Worm (Caenorhabditis elegans) whole organism, L3 larva: Measurements from ENCODE around the gene C14A6.8.

Source experiments
- ZK546.5 ChIP-seq: sonication (generic microtip); optimal IDR thresholded peaks from 2 replicates; lab custom pipeline; 2017; ENCODE audit warnings: missing biosample characterization, missing genetic modification characterization
- aly-2 ChIP-seq: fragments of 150-350 bp; optimal IDR thresholded peaks from 2 replicates; lab custom pipeline; 2014; ENCODE audit warnings: missing biosample characterization, missing genetic modification characterization
- ceh-82 ChIP-seq: fragments of 150-350 bp; optimal IDR thresholded peaks from 2 replicates; lab custom pipeline; 2014; ENCODE audit warnings: missing biosample characterization, missing genetic modification characterization
- elt-3 ChIP-seq, 3 experiments: fragments of 150-350 bp in 1 of 3; sonication (generic microtip) in 2 of 3; optimal IDR thresholded peaks; 2 replicates in 2 of 3; 4 replicates in 1 of 3; lab custom pipeline; 2014 to 2017; ENCODE audit warnings: missing biosample characterization in 3 of 3, missing genetic modification characterization in 3 of 3
- fos-1 ChIP-seq: fragments of 150-350 bp; optimal IDR thresholded peaks from 2 replicates; lab custom pipeline; 2014; ENCODE audit warnings: missing biosample characterization, missing genetic modification characterization
- nhr-25 ChIP-seq: sonication (generic microtip); optimal IDR thresholded peaks from 2 replicates; lab custom pipeline; 2017; ENCODE audit warnings: missing biosample characterization, missing genetic modification characterization

- TF ChIP-seq nhr-25 (no peak), elt-3 (tag; optimal IDR thresholded peaks at IDR 0.05; lab: Kevin White, UChicago) (no peak), fos-1 (tag; lab: Kevin White, UChicago) (no peak), ceh-82 (tag; lab: Kevin White, UChicago) (no peak), ZK546.5 (no peak), aly-2 (tag; lab: Kevin White, UChicago) (no peak)
Measured at ce11 chrV:18184910-18185309, 13.4 kb upstream of the C14A6.8 start, which contains the start of gene C31G12.3.
